Worm (Caenorhabditis elegans): ENCODE data around the gene sftb-6.

DNA sequence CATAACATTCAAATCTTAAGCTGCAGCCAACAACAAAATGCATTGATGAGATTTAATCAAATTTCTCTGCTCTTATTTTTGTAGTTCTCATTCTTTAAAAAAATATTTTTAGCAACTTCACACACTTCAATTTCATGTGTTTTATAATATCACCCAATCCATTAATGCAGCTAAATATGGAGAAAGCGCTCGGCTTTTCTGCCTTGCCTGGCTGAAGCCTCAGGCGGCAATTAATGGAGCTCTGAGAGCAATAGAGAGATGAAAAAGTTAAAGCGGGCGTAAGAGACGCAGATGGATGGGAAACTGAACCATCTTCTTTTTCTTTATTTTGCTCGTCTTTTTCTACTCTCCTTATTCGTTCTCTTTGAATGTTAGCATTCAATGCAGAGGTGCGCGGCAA, 9.5 kb downstream of the sftb-6 start:
- TF ChIP-seq cog-1 (tag; optimal IDR thresholded peaks at IDR 0.05) (no peak), ztf-29 (GFP tag; IDR thresholded peaks at IDR 0.05) (no peak), T22C8.4 (GFP tag; IDR thresholded peaks at IDR 0.05) (no peak), ztf-23 (GFP tag; IDR thresholded peaks at IDR 0.05) (no peak), ref-1 (GFP tag; conservative IDR thresholded peaks at IDR 0.05) (no peak), tab-1 (GFP tag; IDR thresholded peaks at IDR 0.05) (no peak)

All from whole organism, midembryonic.